Fruit fly (Drosophila melanogaster): ENCODE measurements around the gene Ssb-c31a.

The Ssb-c31a gene

DNA sequence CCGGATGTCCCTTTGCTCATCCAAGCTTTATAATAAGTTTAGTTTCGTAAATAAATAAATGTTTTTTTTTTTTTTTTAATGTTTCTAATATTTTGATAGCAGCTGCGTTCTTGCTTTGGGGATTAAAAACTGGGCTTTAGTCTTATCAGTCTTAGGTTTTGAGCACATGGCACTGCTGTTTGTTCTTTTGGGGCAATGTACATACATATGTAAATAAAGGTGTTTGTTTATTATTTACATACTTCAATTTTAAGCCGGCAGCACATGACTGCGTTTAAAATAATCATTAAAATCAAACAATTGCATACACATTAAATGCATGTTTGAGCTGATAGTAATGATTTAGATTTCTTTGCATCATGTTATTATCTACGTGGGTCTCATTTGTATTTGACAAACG, 46.9 kb upstream of the Ssb-c31a start (continued):
- TF ChIP-seq CG4328 (GFP tag; optimal IDR thresholded peaks at IDR 0.05) (peak; percentile 50), hb (GFP tag; IDR thresholded peaks at IDR 0.05; ENCODE audit: partially characterized antibody) (no peak), jumu (GFP tag; optimal IDR thresholded peaks at IDR 0.05) (peak; percentile 20), HLHmδ (GFP tag; optimal IDR thresholded peaks at IDR 0.05) (peak; percentile 55), Oli (tag; optimal IDR thresholded peaks at IDR 0.05) (peak; percentile 58), CG3163 (GFP tag; optimal IDR thresholded peaks at IDR 0.05) (peak; percentile 34), Dad (GFP tag; optimal IDR thresholded peaks at IDR 0.05) (peak; percentile 4), Antp (GFP tag; optimal IDR thresholded peaks at IDR 0.05) (peak; percentile 15), salm (tag; optimal IDR thresholded peaks at IDR 0.05) (peak; percentile 85), CG1233 (GFP tag; optimal IDR thresholded peaks at IDR 0.05) (peak; percentile 90), CG34224 (GFP tag; IDR thresholded peaks at IDR 0.05; ENCODE audit: partially characterized antibody) (no peak), HHEX (GFP tag; optimal IDR thresholded peaks at IDR 0.05) (peak; percentile 83), yki (optimal IDR thresholded peaks at IDR 0.05) (no peak), Fer2 (tag; optimal IDR thresholded peaks at IDR 0.05) (peak; percentile 54), sim (GFP tag; IDR thresholded peaks at IDR 0.05) (peak; percentile 73), CG15011 (GFP tag; optimal IDR thresholded peaks at IDR 0.05) (peak; percentile 76), CG6654 (GFP tag; optimal IDR thresholded peaks at IDR 0.05) (no peak), az2 (GFP tag; optimal IDR thresholded peaks at IDR 0.05) (peak; percentile 52), ac (GFP tag; optimal IDR thresholded peaks at IDR 0.05) (peak; percentile 85), Ptx1 (GFP tag; IDR thresholded peaks at IDR 0.05) (no peak), gsb-n (tag; optimal IDR thresholded peaks at IDR 0.05) (peak; percentile 88), en (GFP tag; optimal IDR thresholded peaks at IDR 0.05) (peak; percentile 76), CG31365 (tag; optimal IDR thresholded peaks at IDR 0.05) (peak; percentile 50), CG15601 (tag; optimal IDR thresholded peaks at IDR 0.05) (peak; percentile 95), shn (GFP tag; optimal IDR thresholded peaks at IDR 0.05) (peak; percentile 5), Atf3 (GFP tag; optimal IDR thresholded peaks at IDR 0.05) (peak; percentile 69), pum (GFP tag; optimal IDR thresholded peaks at IDR 0.05) (peak; percentile 50), CG14667 (GFP tag; IDR thresholded peaks at IDR 0.05) (no peak), CG7928 (GFP tag; optimal IDR thresholded peaks at IDR 0.05) (no peak), CG9215 (GFP tag; IDR thresholded peaks at IDR 0.05) (no peak), CG13894 (tag; optimal IDR thresholded peaks at IDR 0.05) (no peak), sisA (GFP tag; IDR thresholded peaks at IDR 0.05) (no peak), Hr39 (optimal IDR thresholded peaks at IDR 0.05) (no peak), jigr1 (GFP tag; IDR thresholded peaks at IDR 0.05) (no peak), Six4 (GFP tag; optimal IDR thresholded peaks at IDR 0.05) (peak; percentile 76), MESR4 (GFP tag; optimal IDR thresholded peaks at IDR 0.05) (peak; percentile 1), peb (GFP tag; IDR thresholded peaks at IDR 0.05) (0 out of 2 replicates have a peak, but pooled peaks have one; percentile 7), CG16813 (GFP tag; IDR thresholded peaks at IDR 0.05; ENCODE audit: partially characterized antibody) (no peak), Pdp1 (GFP tag; optimal IDR thresholded peaks at IDR 0.05) (peak; percentile 29 to 63), insv (GFP tag; optimal IDR thresholded peaks at IDR 0.05) (peak in 1 of 2 experiments; percentile 47), Dfd (GFP tag; optimal IDR thresholded peaks at IDR 0.05) (no peak), lola (GFP tag; optimal IDR thresholded peaks at IDR 0.05) (peak in 1 of 3 experiments; percentile 78), sqz (GFP tag; optimal IDR thresholded peaks at IDR 0.05) (peak; percentile 84), wdn (GFP tag; IDR thresholded peaks at IDR 0.05) (no peak), CG7839 (tag; optimal IDR thresholded peaks at IDR 0.05) (peak; percentile 65), CG10979 (tag; optimal IDR thresholded peaks at IDR 0.05) (peak; percentile 54), dm (GFP tag; optimal IDR thresholded peaks at IDR 0.05) (peak; percentile 39), CG10321 (GFP tag; IDR thresholded peaks at IDR 0.05) (no peak), CG13624 (GFP tag; optimal IDR thresholded peaks at IDR 0.05) (peak; percentile 1), CG2875 (GFP tag; optimal IDR thresholded peaks at IDR 0.05) (peak; percentile 96), tx (GFP tag; optimal IDR thresholded peaks at IDR 0.05) (no peak), Sin3A (optimal IDR thresholded peaks at IDR 0.05) (no peak)

Measured in whole organism, embryonic.